Worm (Caenorhabditis elegans): ENCODE data around the gene ceh-7.

ceh-7 gene

ce11 chrII:8691344-8691960 is 12.2 kb downstream of the ceh-7 start, which contains the start of gene C34C6.3:
Gene C34C6.3 (plus strand): TSS chrII:8691910.
- TF ChIP-seq ekl-4 (GFP tag; IDR thresholded peaks at IDR 0.05) (no peak), ama-1 (optimal IDR thresholded peaks at IDR 0.05) (no peak), ama-1 (GFP tag; optimal IDR thresholded peaks at IDR 0.05) (no peak), akir-1 (GFP tag; optimal IDR thresholded peaks at IDR 0.05) (no peak), rpc-1 (optimal IDR thresholded peaks at IDR 0.05) (no peak), rpc-1 (tag; optimal IDR thresholded peaks at IDR 0.05) (no peak), madf-6 (GFP tag; IDR thresholded peaks at IDR 0.05) (no peak), ztf-6 (GFP tag; IDR thresholded peaks at IDR 0.05) (no peak), aptf-2 (GFP tag; conservative IDR thresholded peaks at IDR 0.05) (no peak), rcor-1 (GFP tag; IDR thresholded peaks at IDR 0.05) (no peak), hlh-26 (GFP tag; conservative IDR thresholded peaks at IDR 0.05) (no peak), D2030.7 (GFP tag; IDR thresholded peaks at IDR 0.05) (no peak), repo-1 (tag; optimal IDR thresholded peaks at IDR 0.05) (no peak)

- no peak for TF ChIP-seq rpc-1 (optimal IDR thresholded peaks at IDR 0.05)
- no peak for TF ChIP-seq rpc-1 (tag; optimal IDR thresholded peaks at IDR 0.05)
- no peak for TF ChIP-seq F49E8.2 (tag; optimal IDR thresholded peaks at IDR 0.05; ENCODE audit: insufficient read depth)
- no peak for TF ChIP-seq ceh-79 (tag; optimal IDR thresholded peaks at IDR 0.05)
- TF ChIP-seq snpc-3.4 (tag; optimal IDR thresholded peaks at IDR 0.05) = no peak
- TF ChIP-seq snpc-4 (GFP tag; optimal IDR thresholded peaks at IDR 0.05) = no peak
- TF ChIP-seq snpc-4 (tag; optimal IDR thresholded peaks at IDR 0.05) = no peak
- TF ChIP-seq snpc-1.1 (tag; optimal IDR thresholded peaks at IDR 0.05; ENCODE audit: insufficient read depth) = no peak
- TF ChIP-seq ztf-28 (GFP tag; IDR thresholded peaks at IDR 0.05) = no peak
- TF ChIP-seq hmg-20 (GFP tag; IDR thresholded peaks at IDR 0.05) = no peak
- no peak for TF ChIP-seq fkh-3 (tag; optimal IDR thresholded peaks at IDR 0.05)
- no peak for TF ChIP-seq lin-26 (GFP tag; IDR thresholded peaks at IDR 0.05)
- TF ChIP-seq ceh-91 (GFP tag; IDR thresholded peaks at IDR 0.05) = no peak
- no peak for TF ChIP-seq nhr-80 (tag; optimal IDR thresholded peaks at IDR 0.05)
- TF ChIP-seq snpc-1.3 (tag; optimal IDR thresholded peaks at IDR 0.05; ENCODE audit: insufficient read depth) = no peak
- no peak for TF ChIP-seq ztf-6 (GFP tag; IDR thresholded peaks at IDR 0.05)
- TF ChIP-seq sea-2 (GFP tag; IDR thresholded peaks at IDR 0.05) = no peak
- no peak for TF ChIP-seq mxl-1 (tag; optimal IDR thresholded peaks at IDR 0.05)
- TF ChIP-seq lag-1 (GFP tag; IDR thresholded peaks at IDR 0.05) = no peak
- no peak for TF ChIP-seq atf-7 (tag; optimal IDR thresholded peaks at IDR 0.05)
Measured at ce11 chrII:8685623-8686022, 18.0 kb downstream of the ceh-7 start, which contains the start of gene C34C6.9. Gene C34C6.9 (plus strand): TSS chrII:8685923.

- TF ChIP-seq akir-1 (GFP tag; optimal IDR thresholded peaks at IDR 0.05) (no peak), ztf-22 (GFP tag; optimal IDR thresholded peaks at IDR 0.05) (no peak), mcd-1 (GFP tag; IDR thresholded peaks at IDR 0.05) (no peak), dpff-1 (tag; optimal IDR thresholded peaks at IDR 0.05) (no peak), lin-54 (GFP tag; optimal IDR thresholded peaks at IDR 0.05) (no peak), hsf-1 (GFP tag; IDR thresholded peaks at IDR 0.05) (no peak), F57C9.4 (tag; optimal IDR thresholded peaks at IDR 0.05) (no peak), B0035.1 (tag; optimal IDR thresholded peaks at IDR 0.05) (no peak), snpc-1.3 (tag; optimal IDR thresholded peaks at IDR 0.05; ENCODE audit: insufficient read depth) (no peak), rcor-1 (GFP tag; IDR thresholded peaks at IDR 0.05) (no peak), F37B4.10 (GFP tag; IDR thresholded peaks at IDR 0.05) (no peak), ceh-79 (tag; optimal IDR thresholded peaks at IDR 0.05) (no peak), ztf-3 (GFP tag; optimal IDR thresholded peaks at IDR 0.05) (no peak), egl-44 (GFP tag; IDR thresholded peaks at IDR 0.05) (no peak), hlh-26 (GFP tag; conservative IDR thresholded peaks at IDR 0.05) (no peak), aptf-2 (GFP tag; conservative IDR thresholded peaks at IDR 0.05) (no peak), Y95B8A.8 (GFP tag; IDR thresholded peaks at IDR 0.05) (no peak)
Measured at ce11 chrII:8684824-8685223, 18.8 kb downstream of the ceh-7 start, which contains the start of gene hgap-2. Gene hgap-2 (minus strand): TSS chrII:8684924.

Measured in whole organism, young adult.